Fruit fly (Drosophila melanogaster) whole organism, adult: ENCODE measurements around the gene Usp32.

Experiments used
- CG14711 ChIP-seq: fragments of 200-800 bp; sonication (Bioruptor generic); optimal IDR thresholded peaks from 2 replicates; lab custom pipeline; 2018; ENCODE audit warnings: missing biosample characterization, mild to moderate bottlenecking, missing genetic modification characterization, moderate library complexity
- CG33017 ChIP-seq: fragments of 200-800 bp; sonication (Bioruptor generic); optimal IDR thresholded peaks from 2 replicates; lab custom pipeline; 2018; ENCODE audit warnings: missing biosample characterization, mild to moderate bottlenecking, missing genetic modification characterization, moderate library complexity
- CG5204 ChIP-seq: fragments of 200-800 bp; sonication (Bioruptor generic); optimal IDR thresholded peaks from 2 replicates; lab custom pipeline; 2016; ENCODE audit warnings: missing biosample characterization, missing genetic modification characterization
- CG7045 ChIP-seq: fragments of 200-800 bp; sonication (Bioruptor generic); optimal IDR thresholded peaks from 2 replicates; lab custom pipeline; 2017; ENCODE audit warnings: missing biosample characterization, mild to moderate bottlenecking, missing genetic modification characterization
- Crg-1 ChIP-seq: fragments of 200-800 bp; sonication (Bioruptor generic); optimal IDR thresholded peaks from 2 replicates; lab custom pipeline; 2016; ENCODE audit warnings: missing biosample characterization, missing genetic modification characterization
- Hr96 ChIP-seq: fragments of 200-800 bp; sonication (Bioruptor generic); optimal IDR thresholded peaks from 2 replicates; lab custom pipeline; 2016; ENCODE audit warnings: missing biosample characterization, missing genetic modification characterization
- bab1 ChIP-seq: fragments of 200-800 bp; sonication (Bioruptor generic); optimal IDR thresholded peaks from 3 replicates; lab custom pipeline; 2019; ENCODE audit warnings: missing biosample characterization, mild to moderate bottlenecking, missing genetic modification characterization, moderate library complexity
- kay ChIP-seq: fragments of 200-800 bp; sonication (Bioruptor generic); peaks from one replicate; lab custom pipeline; 2016; ENCODE audit warnings: missing biosample characterization, missing genetic modification characterization, borderline replicate concordance

DNA sequence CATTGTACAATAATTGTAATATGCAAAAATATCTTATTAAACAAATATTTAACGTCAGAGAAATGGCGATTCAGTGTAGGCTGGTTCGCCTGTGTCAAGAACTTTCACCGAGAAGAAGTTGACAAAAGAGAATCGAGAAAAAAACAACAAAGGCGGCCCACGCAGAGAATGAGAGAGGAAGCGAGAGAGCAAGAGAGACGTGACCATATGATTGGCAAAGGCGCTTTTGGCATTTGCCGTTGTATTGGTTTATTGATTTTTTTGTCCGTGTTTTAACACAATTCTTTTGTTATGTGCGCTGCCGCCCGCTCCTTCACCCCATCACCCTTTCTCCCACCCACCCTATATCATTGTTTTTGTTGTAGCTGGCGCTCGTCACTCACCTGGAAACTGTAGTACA, 37.7 kb upstream of the Usp32 start:
- TF ChIP-seq CG5204 (no peak), CG14711 (tag; lab: Kevin White, UChicago) (no peak), bab1 (GFP tag; lab: Kevin White, UChicago) (peak; percentile 10), kay (GFP tag; lab: Kevin White, UChicago) (no peak), CG7045 (no peak), CG33017 (tag; lab: Kevin White, UChicago) (no peak), Crg-1 (GFP tag; lab: Kevin White, UChicago) (no peak), Hr96 (no peak)
